Fruit fly (Drosophila melanogaster) Kc167 (cell line): Measurements from ENCODE around the gene Noa36.

ENCODE experiments used
- Myc ChIP-seq: fragments of >200 bp; optimal IDR thresholded peaks from 2 replicates; lab custom pipeline; 2017; ENCODE audit warnings: missing external identifiers
- Sin3A ChIP-seq: fragments of >200 bp; optimal IDR thresholded peaks from 2 replicates; lab custom pipeline; 2018; ENCODE audit warnings: missing external identifiers
- h ChIP-seq: fragments of >200 bp; optimal IDR thresholded peaks from 3 replicates; lab custom pipeline; 2018; ENCODE audit warnings: missing external identifiers
- insv ChIP-seq: fragments of >200 bp; optimal IDR thresholded peaks from 3 replicates; lab custom pipeline; 2018; ENCODE audit warnings: missing external identifiers
- psq ChIP-seq: fragments of >200 bp; optimal IDR thresholded peaks from 2 replicates; lab custom pipeline; 2017; ENCODE audit warnings: missing external identifiers
- ttk ChIP-seq: sonication (Bioruptor generic); optimal IDR thresholded peaks from 2 replicates; lab custom pipeline; 2017; ENCODE audit warnings: missing external identifiers

DNA sequence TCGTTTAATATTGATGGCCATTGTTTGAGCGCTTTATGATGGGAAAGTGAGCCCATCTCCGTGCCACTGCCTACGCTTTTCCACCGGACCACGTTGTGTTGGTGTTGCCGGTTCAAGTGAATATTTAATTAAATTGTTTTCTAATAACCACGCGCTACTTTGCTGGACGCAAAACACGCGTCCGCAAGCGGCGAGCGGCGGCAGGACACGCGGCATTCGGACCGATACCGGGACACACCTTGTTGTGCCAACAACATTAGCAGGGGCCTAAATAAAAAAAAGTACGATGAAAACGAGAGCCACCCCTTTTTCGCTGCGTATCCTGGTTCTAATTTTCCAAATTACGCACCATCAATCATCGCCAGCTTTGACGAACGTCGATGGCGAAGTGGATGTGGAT lies 3.2 kb downstream of the Noa36 start:
- TF ChIP-seq psq (lab: Kevin White, UChicago), result no peak
- TF ChIP-seq h (lab: Kevin White, UChicago), result no peak
- TF ChIP-seq insv, result no peak
- TF ChIP-seq Sin3A (lab: Kevin White, UChicago), result no peak
- TF ChIP-seq ttk, result no peak
- no peak for TF ChIP-seq Myc (lab: Kevin White, UChicago)
